Worm (Caenorhabditis elegans): ENCODE measurements around the gene srlf-2.

DNA sequence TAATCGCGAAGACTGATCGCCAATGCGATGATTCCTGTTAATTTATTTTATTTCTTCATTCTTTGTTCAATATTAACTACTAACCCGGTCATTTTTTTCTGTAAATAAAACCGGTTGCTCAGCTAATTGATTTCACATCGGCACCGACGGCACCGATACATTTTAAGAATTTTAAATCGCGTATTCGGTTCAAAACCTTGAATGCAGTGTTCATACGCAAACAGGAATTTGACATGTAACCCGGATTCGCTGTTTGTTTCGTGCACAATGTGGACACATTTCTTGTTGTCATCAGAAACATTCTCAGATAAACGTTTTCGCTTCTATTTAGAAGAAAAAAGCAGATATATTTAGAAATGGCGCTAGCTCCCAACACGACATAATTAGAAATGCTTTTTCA, 9.9 kb downstream of the srlf-2 start:
- no peak for TF ChIP-seq unc-130 (tag; optimal IDR thresholded peaks at IDR 0.05)
- TF ChIP-seq ama-1 (optimal IDR thresholded peaks at IDR 0.05), result no peak
- TF ChIP-seq nhr-12 (tag; optimal IDR thresholded peaks at IDR 0.05), result no peak
- no peak for TF ChIP-seq zip-4 (GFP tag; optimal IDR thresholded peaks at IDR 0.05)
- TF ChIP-seq nhr-90 (tag; optimal IDR thresholded peaks at IDR 0.05; ENCODE audit: poor library complexity), result no peak
- no peak for TF ChIP-seq fkh-10 (GFP tag; optimal IDR thresholded peaks at IDR 0.05)
- TF ChIP-seq lin-15B (tag; optimal IDR thresholded peaks at IDR 0.05), result no peak
- TF ChIP-seq lin-13 (GFP tag; optimal IDR thresholded peaks at IDR 0.05), result no peak
- TF ChIP-seq aly-2 (tag; optimal IDR thresholded peaks at IDR 0.05), result no peak
- no peak for TF ChIP-seq pqm-1 (tag; optimal IDR thresholded peaks at IDR 0.05)
- no peak for TF ChIP-seq nhr-85 (tag)

Measured in whole organism, L1 larva.